Worm (Caenorhabditis elegans): ENCODE results near the gene C27B7.7.

DNA sequence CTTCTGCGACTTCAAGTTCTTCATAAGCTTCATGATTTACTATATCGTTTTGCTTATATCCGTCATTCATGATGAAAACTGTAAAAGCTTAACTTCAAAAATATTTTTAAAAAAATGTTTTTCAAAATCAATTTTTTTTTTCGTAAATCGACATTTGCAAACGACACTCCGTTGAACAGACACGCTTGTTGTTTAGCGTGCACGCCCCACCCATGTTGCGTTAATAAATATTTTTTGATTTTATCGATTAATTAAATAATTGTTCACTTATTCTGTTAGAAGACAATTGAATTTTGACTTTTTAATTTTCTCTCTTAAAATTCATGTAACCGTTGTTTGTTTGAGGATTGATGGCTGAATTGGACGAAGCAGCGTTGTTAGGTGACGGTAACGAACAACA is 19.1 kb downstream of the C27B7.7 start, which contains the start of the genes D1046.2 and cfim-2:
- TF ChIP-seq mdl-1 (tag; optimal IDR thresholded peaks at IDR 0.05) (no peak), skn-1 (tag; optimal IDR thresholded peaks at IDR 0.05) (no peak), lin-11 (tag; optimal IDR thresholded peaks at IDR 0.05) (no peak), zag-1 (tag; optimal IDR thresholded peaks at IDR 0.05) (no peak), ama-1 (optimal IDR thresholded peaks at IDR 0.05) (no peak)

All from whole organism, L2 larva.